Fruit fly (Drosophila melanogaster) whole organism, adult: ENCODE measurements around the gene Btnd.
A peak's percentile ranks its signal among the peaks of the same experiment; 100 is the strongest.

Source experiments
- CG11617 ChIP-seq: fragments of 200-800 bp; sonication (Bioruptor generic); optimal IDR thresholded peaks from 2 replicates; lab custom pipeline; 2017; ENCODE audit warnings: mild to moderate bottlenecking, missing biosample characterization, missing genetic modification reagents, missing genetic modification characterization
- CG12768 ChIP-seq: fragments of 200-800 bp; sonication (Bioruptor generic); optimal IDR thresholded peaks from 2 replicates; lab custom pipeline; 2017; ENCODE audit warnings: missing biosample characterization, missing genetic modification characterization, mild to moderate bottlenecking, moderate library complexity, missing genetic modification reagents
- CG14711 ChIP-seq: fragments of 200-800 bp; sonication (Bioruptor generic); optimal IDR thresholded peaks from 2 replicates; lab custom pipeline; 2018; ENCODE audit warnings: missing biosample characterization, mild to moderate bottlenecking, missing genetic modification characterization, moderate library complexity
- CG1620 ChIP-seq: fragments of 200-800 bp; sonication (Bioruptor generic); optimal IDR thresholded peaks from 2 replicates; lab custom pipeline; 2016; ENCODE audit warnings: missing biosample characterization, missing genetic modification characterization
- CG33017 ChIP-seq: fragments of 200-800 bp; sonication (Bioruptor generic); optimal IDR thresholded peaks from 2 replicates; lab custom pipeline; 2018; ENCODE audit warnings: missing biosample characterization, mild to moderate bottlenecking, missing genetic modification characterization, moderate library complexity
- CG5204 ChIP-seq: fragments of 200-800 bp; sonication (Bioruptor generic); optimal IDR thresholded peaks from 2 replicates; lab custom pipeline; 2016; ENCODE audit warnings: missing biosample characterization, missing genetic modification characterization
- CG7045 ChIP-seq: fragments of 200-800 bp; sonication (Bioruptor generic); optimal IDR thresholded peaks from 2 replicates; lab custom pipeline; 2017; ENCODE audit warnings: missing biosample characterization, mild to moderate bottlenecking, missing genetic modification characterization
- CG7101 ChIP-seq: fragments of 200-800 bp; sonication (Bioruptor generic); optimal IDR thresholded peaks from 2 replicates; lab custom pipeline; 2018; ENCODE audit warnings: missing biosample characterization, mild to moderate bottlenecking, missing genetic modification characterization, moderate library complexity
- Clk ChIP-seq: fragments of 200-800 bp; sonication (Bioruptor generic); optimal IDR thresholded peaks from 2 replicates; lab custom pipeline; 2017; ENCODE audit warnings: missing biosample characterization, missing genetic modification characterization
- Crg-1 ChIP-seq: fragments of 200-800 bp; sonication (Bioruptor generic); optimal IDR thresholded peaks from 2 replicates; lab custom pipeline; 2016; ENCODE audit warnings: missing biosample characterization, missing genetic modification characterization
- Hr96 ChIP-seq: fragments of 200-800 bp; sonication (Bioruptor generic); optimal IDR thresholded peaks from 2 replicates; lab custom pipeline; 2016; ENCODE audit warnings: missing biosample characterization, missing genetic modification characterization
- Mnt ChIP-seq: fragments of 200-800 bp; sonication (Bioruptor generic); optimal IDR thresholded peaks from 2 replicates; lab custom pipeline; 2016; ENCODE audit warnings: missing biosample characterization, mild to moderate bottlenecking, missing genetic modification characterization
- bab1 ChIP-seq: fragments of 200-800 bp; sonication (Bioruptor generic); optimal IDR thresholded peaks from 3 replicates; lab custom pipeline; 2019; ENCODE audit warnings: missing biosample characterization, mild to moderate bottlenecking, missing genetic modification characterization, moderate library complexity
- cic ChIP-seq: fragments of 200-800 bp; sonication (Bioruptor generic); optimal IDR thresholded peaks from 2 replicates; lab custom pipeline; 2017; ENCODE audit warnings: missing biosample characterization, mild to moderate bottlenecking, missing genetic modification characterization, moderate library complexity
- cnc ChIP-seq, 2 experiments: fragments of >200 bp; optimal IDR thresholded peaks; 2 replicates each; lab custom pipeline; 2017
- kay ChIP-seq: fragments of 200-800 bp; sonication (Bioruptor generic); peaks from one replicate; lab custom pipeline; 2016; ENCODE audit warnings: missing biosample characterization, missing genetic modification characterization, borderline replicate concordance
- ovo ChIP-seq: fragments of 200-800 bp; sonication (Bioruptor generic); optimal IDR thresholded peaks from 2 replicates; lab custom pipeline; 2016; ENCODE audit warnings: missing biosample characterization, missing genetic modification characterization
- pad ChIP-seq: fragments of 200-800 bp; sonication (Bioruptor generic); optimal IDR thresholded peaks from 3 replicates; lab custom pipeline; 2017; ENCODE audit warnings: missing biosample characterization, missing genetic modification characterization, mild to moderate bottlenecking, moderate library complexity, missing genetic modification reagents
- tj ChIP-seq: fragments of 200-800 bp; sonication (Bioruptor generic); optimal IDR thresholded peaks from 3 replicates; lab custom pipeline; 2017; ENCODE audit warnings: missing biosample characterization, mild to moderate bottlenecking, missing genetic modification characterization, moderate library complexity
- toe ChIP-seq: fragments of 200-800 bp; sonication (Bioruptor generic); optimal IDR thresholded peaks from 2 replicates; lab custom pipeline; 2016; ENCODE audit warnings: missing biosample characterization, missing genetic modification characterization

Gene Btnd

DNA sequence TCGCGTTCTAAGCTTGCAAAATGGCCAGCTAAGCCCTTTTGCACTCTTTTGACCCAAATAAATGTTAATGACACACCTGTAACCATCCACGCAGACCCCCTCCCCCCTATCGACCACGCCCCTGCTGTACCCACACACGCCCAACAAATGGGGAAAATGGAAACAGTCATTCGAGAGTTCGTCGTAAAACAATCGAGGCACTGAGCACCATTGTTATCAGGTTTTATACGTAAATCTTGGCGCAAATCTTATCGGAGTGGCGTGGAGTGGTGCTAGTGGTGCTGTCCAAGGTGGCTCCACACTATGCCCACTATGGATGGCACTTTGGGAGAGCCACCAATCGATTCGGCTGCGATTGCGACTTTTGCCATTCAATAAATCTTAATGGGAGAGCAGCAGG lies 45.3 kb upstream of the Btnd start:
- TF ChIP-seq Clk (GFP tag; lab: Kevin White, UChicago) (no peak), CG1620 (no peak), tj (GFP tag; lab: Kevin White, UChicago) (peak; percentile 50), CG7045 (GFP tag; lab: Kevin White, UChicago) (no peak), bab1 (no peak), CG14711 (tag; lab: Kevin White, UChicago) (no peak), CG12768 (GFP tag; lab: Kevin White, UChicago) (no peak), cic (GFP tag; lab: Kevin White, UChicago) (peak; percentile 12), CG7101 (no peak), Mnt (no peak)

dm6 chrX:6263614-6264130 lies 44.5 kb upstream of the Btnd start:
- TF ChIP-seq Crg-1 (GFP tag; lab: Kevin White, UChicago) (no peak), Mnt (no peak), tj (GFP tag; lab: Kevin White, UChicago) (no peak), CG11617 (GFP tag; lab: Kevin White, UChicago) (no peak), bab1 (peak; percentile 12), CG14711 (tag; lab: Kevin White, UChicago) (no peak)

- TF ChIP-seq pad (GFP tag; lab: Kevin White, UChicago) (no peak), CG5204 (no peak), toe (peak; percentile 16), tj (GFP tag; lab: Kevin White, UChicago) (no peak), bab1 (peak; percentile 48), Mnt (peak; percentile 24), ovo (GFP tag; lab: Kevin White, UChicago) (no peak), CG1620 (peak; percentile 7)
These were observed 41.8 kb upstream of the Btnd start, which contains the start of gene Josd for dm6 chrX:6260900-6261299. TSS of gene Josd (plus strand) at chrX:6261169.

DNA sequence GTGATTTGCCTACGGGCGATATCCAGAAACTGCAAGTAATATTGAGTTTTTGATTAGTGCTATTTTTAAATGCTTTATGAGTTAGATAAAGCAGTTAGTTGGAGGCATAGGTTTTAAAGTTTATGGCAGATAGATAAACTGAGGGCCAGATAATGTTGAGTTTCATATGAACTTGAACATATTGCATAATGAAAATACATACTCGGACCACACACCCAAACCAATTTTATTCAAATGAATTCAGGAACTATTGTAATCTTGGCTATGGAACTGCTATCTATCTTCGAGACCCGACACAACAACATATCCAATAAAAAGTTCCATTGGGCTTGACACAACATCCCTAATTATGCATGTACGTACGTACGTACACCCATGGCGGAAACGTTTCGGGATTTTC lies 40.6 kb upstream of the Btnd start:
- TF ChIP-seq CG33017 (no peak), CG14711 (tag; lab: Kevin White, UChicago) (no peak), Mnt (no peak), pad (GFP tag; lab: Kevin White, UChicago) (no peak), CG1620 (no peak), cic (GFP tag; lab: Kevin White, UChicago) (no peak), CG12768 (GFP tag; lab: Kevin White, UChicago) (no peak), Hr96 (no peak), CG7101 (no peak), cnc (optimal IDR thresholded peaks at IDR 0.05; lab: Kevin White, UChicago) (no peak), CG5204 (no peak), bab1 (no peak), CG11617 (GFP tag; lab: Kevin White, UChicago) (no peak), toe (no peak)

dm6 chrX:6255414-6255915 lies 36.3 kb upstream of the Btnd start, which contains the start of the genes Rbcn-3A and Spx:
TSS of gene Rbcn-3A (minus strand) at chrX:6255487.
TSS of gene Spx (plus strand) at chrX:6255822.
- no peak for TF ChIP-seq Clk (GFP tag; lab: Kevin White, UChicago)
- peak; percentile 67 for TF ChIP-seq Mnt
- peak; percentile 49 for TF ChIP-seq bab1
- peak; percentile 73 for TF ChIP-seq CG7101
- TF ChIP-seq CG1620, result no peak
- no peak for TF ChIP-seq kay (GFP tag; lab: Kevin White, UChicago)
- no peak for TF ChIP-seq CG7045 (GFP tag; lab: Kevin White, UChicago)
- TF ChIP-seq cic (GFP tag; lab: Kevin White, UChicago), result no peak
- TF ChIP-seq CG11617 (GFP tag; lab: Kevin White, UChicago), result peak; percentile 64
- peak; percentile 31 for TF ChIP-seq pad (GFP tag; lab: Kevin White, UChicago)
- TF ChIP-seq Hr96, result no peak
- TF ChIP-seq CG33017, result no peak
- peak; percentile 44 for TF ChIP-seq ovo (GFP tag; lab: Kevin White, UChicago)
- no peak for TF ChIP-seq CG12768 (GFP tag; lab: Kevin White, UChicago)
- TF ChIP-seq toe, result no peak
- no peak for TF ChIP-seq cnc (optimal IDR thresholded peaks at IDR 0.05; lab: Kevin White, UChicago)
- peak; percentile 85 for TF ChIP-seq CG14711 (tag; lab: Kevin White, UChicago)
- no peak for TF ChIP-seq CG5204
- peak; percentile 47 for TF ChIP-seq tj (GFP tag; lab: Kevin White, UChicago)
- peak; percentile 27 for TF ChIP-seq Crg-1 (GFP tag; lab: Kevin White, UChicago)

DNA sequence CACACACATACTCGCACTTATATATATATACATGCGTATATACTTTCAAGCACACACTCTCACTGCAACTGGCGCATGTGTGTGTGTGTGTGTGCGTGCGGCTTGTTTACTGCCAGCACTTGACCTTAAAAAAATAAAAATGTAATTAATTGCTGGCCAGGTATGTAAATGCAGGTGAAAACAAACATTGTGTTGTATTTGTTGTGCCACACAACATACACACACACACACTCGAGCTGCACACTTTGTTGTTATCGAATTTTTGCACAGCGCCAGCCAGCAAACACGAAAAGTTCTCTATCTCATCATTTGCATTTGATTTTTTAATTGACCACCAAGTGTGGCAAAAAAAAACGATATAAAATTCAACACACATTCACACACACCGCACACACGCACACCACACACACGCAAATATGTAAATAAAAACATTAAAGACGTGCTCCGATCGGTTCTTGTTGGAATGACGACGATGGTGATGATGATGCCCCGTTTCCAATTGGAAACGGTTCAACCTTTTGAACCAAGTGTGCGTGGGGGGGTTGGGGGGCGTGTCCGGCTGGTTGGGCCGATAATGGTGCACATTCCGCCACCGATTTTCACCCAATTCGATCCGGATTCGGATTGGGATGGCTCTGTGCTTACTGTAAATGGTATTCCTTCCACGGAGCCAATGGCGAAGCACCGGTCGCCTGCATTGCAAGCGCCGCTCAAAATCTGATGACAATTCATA lies 35.7 kb upstream of the Btnd start:
- TF ChIP-seq CG5204, result no peak
- no peak for TF ChIP-seq cic (GFP tag; lab: Kevin White, UChicago)
- no peak for TF ChIP-seq Mnt
- TF ChIP-seq Crg-1 (GFP tag; lab: Kevin White, UChicago), result no peak
- no peak for TF ChIP-seq CG11617 (GFP tag; lab: Kevin White, UChicago)
- TF ChIP-seq ovo (GFP tag; lab: Kevin White, UChicago), result no peak
- TF ChIP-seq tj (GFP tag; lab: Kevin White, UChicago), result no peak
- TF ChIP-seq Hr96, result no peak
- TF ChIP-seq Clk (GFP tag; lab: Kevin White, UChicago), result no peak
- no peak for TF ChIP-seq kay (GFP tag; lab: Kevin White, UChicago)
- no peak for TF ChIP-seq pad (GFP tag; lab: Kevin White, UChicago)
- no peak for TF ChIP-seq cnc (optimal IDR thresholded peaks at IDR 0.05; lab: Kevin White, UChicago)
- no peak for TF ChIP-seq CG14711 (tag; lab: Kevin White, UChicago)
- TF ChIP-seq CG7101, result no peak
- no peak for TF ChIP-seq CG12768 (GFP tag; lab: Kevin White, UChicago)
- no peak for TF ChIP-seq bab1
- no peak for TF ChIP-seq CG1620
- TF ChIP-seq toe, result no peak
- no peak for TF ChIP-seq CG33017
